Worm (Caenorhabditis elegans) whole organism, L1 larva: ENCODE data around the gene suox-1.

Experiments
- ama-1 ChIP-seq: fragments of 150-350 bp; optimal IDR thresholded peaks from 2 replicates; lab custom pipeline; 2014
- hpl-2 ChIP-seq: fragments of 150-350 bp; optimal IDR thresholded peaks from 2 replicates; lab custom pipeline; 2014; ENCODE audit warnings: missing biosample characterization, missing genetic modification reagents, missing genetic modification characterization
- jun-1 ChIP-seq: fragments of 150-350 bp; optimal IDR thresholded peaks from 2 replicates; lab custom pipeline; 2014; ENCODE audit warnings: missing biosample characterization, missing genetic modification reagents, missing genetic modification characterization
- mab-9 ChIP-seq: fragments of 200-800 bp; sonication (Bioruptor generic); IDR thresholded peaks from 2 replicates; pipeline ENCODE4 v1.3.6; 2022; ENCODE audit warnings: missing genetic modification reagents, missing genetic modification characterization, missing compliant biosample characterization
- nhr-76 ChIP-seq: sonication (generic microtip); optimal IDR thresholded peaks from 2 replicates; lab custom pipeline; 2017; ENCODE audit warnings: missing biosample characterization, missing genetic modification characterization
- snpc-4 ChIP-seq: fragments of 150-350 bp; optimal IDR thresholded peaks from 2 replicates; lab custom pipeline; 2014; ENCODE audit warnings: missing biosample characterization, missing genetic modification characterization
- sox-4 ChIP-seq: sonication (generic microtip); optimal IDR thresholded peaks from 2 replicates; lab custom pipeline; 2016; ENCODE audit warnings: missing genetic modification characterization, missing compliant biosample characterization
- tbx-2 ChIP-seq: sonication (generic microtip); optimal IDR thresholded peaks from 2 replicates; lab custom pipeline; 2016; ENCODE audit warnings: missing genetic modification characterization, missing compliant biosample characterization
- unc-130 ChIP-seq: fragments of 150-350 bp; optimal IDR thresholded peaks from 2 replicates; lab custom pipeline; 2017; ENCODE audit warnings: missing biosample characterization, missing genetic modification characterization, inconsistent platforms

DNA sequence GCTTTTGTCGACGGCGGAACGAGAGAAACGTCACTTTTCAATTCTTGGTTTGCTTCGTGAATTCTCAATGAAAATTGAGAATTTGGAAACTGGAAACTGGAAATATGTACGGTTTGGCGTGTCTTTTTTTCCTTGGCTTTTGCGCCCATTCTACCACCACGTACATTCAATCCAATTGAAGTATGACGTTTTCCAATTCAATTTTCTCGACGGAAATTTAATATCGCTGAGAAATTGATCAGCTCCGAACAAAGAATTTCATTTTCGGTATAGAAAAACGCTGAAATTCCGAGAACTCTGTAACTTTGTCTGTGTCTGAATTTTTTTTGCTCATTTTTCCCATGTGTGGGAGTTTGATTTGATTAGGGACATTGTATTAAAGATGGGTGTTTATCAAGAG lies 35.9 kb downstream of the suox-1 start:
- TF ChIP-seq tbx-2 (tag; lab: Kevin White, UChicago): no peak
- TF ChIP-seq jun-1: no peak
- no peak for TF ChIP-seq ama-1
- TF ChIP-seq sox-4 (tag; lab: Kevin White, UChicago): no peak
- no peak for TF ChIP-seq nhr-76 (tag; lab: Kevin White, UChicago)
- TF ChIP-seq hpl-2 (GFP tag; lab: Kevin White, UChicago): no peak
- no peak for TF ChIP-seq snpc-4 (tag; lab: Kevin White, UChicago)
- TF ChIP-seq unc-130 (tag; lab: Kevin White, UChicago): no peak
- no peak for TF ChIP-seq mab-9 (GFP tag; lab: Robert Waterston, UW)
